Fruit fly (Drosophila melanogaster) Kc167 (cell line): Measurements from ENCODE around the gene CG2701.

ENCODE experiments used
- Myc ChIP-seq: fragments of >200 bp; optimal IDR thresholded peaks from 2 replicates; lab custom pipeline; 2017; ENCODE audit warnings: missing external identifiers
- Sin3A ChIP-seq: fragments of >200 bp; optimal IDR thresholded peaks from 2 replicates; lab custom pipeline; 2018; ENCODE audit warnings: missing external identifiers
- h ChIP-seq: fragments of >200 bp; optimal IDR thresholded peaks from 3 replicates; lab custom pipeline; 2018; ENCODE audit warnings: missing external identifiers
- insv ChIP-seq: fragments of >200 bp; optimal IDR thresholded peaks from 3 replicates; lab custom pipeline; 2018; ENCODE audit warnings: missing external identifiers
- psq ChIP-seq: fragments of >200 bp; optimal IDR thresholded peaks from 2 replicates; lab custom pipeline; 2017; ENCODE audit warnings: missing external identifiers
- ttk ChIP-seq: sonication (Bioruptor generic); optimal IDR thresholded peaks from 2 replicates; lab custom pipeline; 2017; ENCODE audit warnings: missing external identifiers

CG2701 gene

DNA sequence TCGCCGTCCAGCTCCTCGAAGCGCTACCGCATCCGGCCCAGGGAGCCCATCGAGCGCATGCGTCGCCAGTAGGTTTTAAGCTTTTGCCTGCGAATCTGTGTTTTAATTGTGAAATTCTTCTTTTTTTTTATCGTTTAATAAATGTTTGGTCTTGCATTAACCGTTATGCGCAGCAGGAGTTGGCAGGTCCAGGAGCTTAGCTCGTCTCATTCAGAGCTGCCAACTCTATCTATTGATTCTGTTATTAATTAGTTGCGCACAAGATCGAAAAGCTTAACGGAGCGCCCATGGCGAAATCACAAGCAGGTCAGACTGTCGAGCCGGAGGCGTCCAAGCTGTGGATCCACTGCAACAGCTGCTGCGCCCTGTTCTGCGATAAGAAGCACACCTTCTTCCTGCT is 6.3 kb upstream of the CG2701 start, which contains the start of gene vilya:
Gene vilya (plus strand): TSS at position 259 of the 400 bp plus-strand sequence.
- no peak for TF ChIP-seq Myc (lab: Kevin White, UChicago)
- TF ChIP-seq psq (lab: Kevin White, UChicago): no peak

DNA sequence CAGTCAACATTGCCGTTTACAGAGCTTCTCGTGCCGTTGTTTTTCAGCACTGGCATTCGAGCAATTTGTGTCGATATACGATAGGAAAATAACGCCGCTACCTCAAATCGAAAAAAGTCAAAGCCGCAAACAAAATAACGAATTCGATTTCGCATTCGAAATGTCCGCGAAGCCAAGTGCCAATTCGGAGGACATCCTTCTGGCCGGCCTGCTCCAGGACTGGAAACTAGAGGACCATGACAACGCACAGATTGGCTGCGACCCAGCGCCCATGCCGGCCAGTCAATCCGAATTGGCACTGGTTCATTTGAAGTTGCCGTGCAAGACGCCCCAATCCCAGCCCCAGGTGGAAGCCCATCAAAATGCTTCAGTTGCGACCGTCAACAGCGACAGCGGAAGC is 5.4 kb downstream of the CG2701 start:
- no peak for TF ChIP-seq psq (lab: Kevin White, UChicago)
- TF ChIP-seq h (lab: Kevin White, UChicago): no peak
- TF ChIP-seq Myc (lab: Kevin White, UChicago): no peak
- no peak for TF ChIP-seq insv (lab: Kevin White, UChicago)
- no peak for TF ChIP-seq Sin3A (lab: Kevin White, UChicago)
- no peak for TF ChIP-seq ttk (lab: Kevin White, UChicago)

DNA sequence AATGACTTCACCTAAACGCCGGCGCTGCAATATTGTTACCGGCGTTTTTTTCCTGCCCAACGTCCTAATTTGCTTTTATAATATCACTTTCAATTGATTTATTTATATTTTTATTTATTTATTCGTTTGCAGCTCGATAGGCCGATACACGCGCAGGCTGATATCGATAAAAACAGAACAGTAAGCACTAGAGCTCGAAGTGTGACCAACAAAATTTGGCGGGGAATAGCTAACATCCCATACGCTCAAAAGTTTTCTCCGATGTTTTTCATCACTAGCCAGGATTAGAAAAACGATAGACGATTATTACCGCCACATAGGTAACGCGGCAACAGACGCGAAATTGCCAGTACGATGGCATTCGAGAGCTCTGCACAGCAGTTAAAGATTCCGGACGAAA is 6.4 kb downstream of the CG2701 start, which contains the start of the genes CG2685 and CG2694:
Gene CG2685 (minus strand): TSS at position 185 of the 400 bp plus-strand sequence.
Gene CG2694 (plus strand): TSS at position 304 of the 400 bp plus-strand sequence.
- TF ChIP-seq h (lab: Kevin White, UChicago): no peak
- no peak for TF ChIP-seq insv (lab: Kevin White, UChicago)
- TF ChIP-seq ttk (lab: Kevin White, UChicago): no peak
- TF ChIP-seq psq (lab: Kevin White, UChicago): no peak
- TF ChIP-seq Sin3A (lab: Kevin White, UChicago): no peak
- TF ChIP-seq Myc (lab: Kevin White, UChicago): no peak

DNA sequence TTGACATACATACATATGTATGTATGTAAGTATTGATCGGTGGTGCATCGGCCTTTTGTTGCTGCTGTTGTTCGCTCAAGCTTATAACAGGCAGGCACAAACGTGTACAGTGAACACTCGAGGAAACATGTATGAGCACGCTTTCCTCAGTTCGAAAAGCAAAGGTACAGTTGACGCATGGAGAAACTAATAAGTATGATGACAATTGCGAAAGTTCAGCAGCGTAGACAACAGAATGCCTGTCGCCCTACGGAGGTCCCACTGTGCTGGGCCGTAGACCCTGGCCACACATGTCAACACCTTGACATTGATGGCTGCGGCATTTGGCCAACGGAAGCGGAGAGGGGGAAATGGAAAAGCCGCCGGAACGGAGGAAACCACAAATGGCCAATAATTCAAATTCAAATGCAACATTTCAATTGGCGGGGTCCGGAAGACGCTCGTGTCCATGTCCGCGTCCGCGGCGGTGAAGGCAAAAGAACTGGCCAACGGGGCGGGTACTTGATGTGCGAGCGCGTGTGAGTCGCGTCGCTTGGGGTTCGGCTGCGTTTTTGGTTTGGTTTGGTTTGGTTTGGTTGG is 11.9 kb downstream of the CG2701 start, which contains the start of gene CG2681:
Gene CG2681 (plus strand): TSS at position 529 of the 579 bp plus-strand sequence.
- no peak for TF ChIP-seq Sin3A (lab: Kevin White, UChicago)
- no peak for TF ChIP-seq insv (lab: Kevin White, UChicago)
- TF ChIP-seq h (lab: Kevin White, UChicago): no peak
- TF ChIP-seq ttk (lab: Kevin White, UChicago): no peak
- TF ChIP-seq psq (lab: Kevin White, UChicago): no peak
- no peak for TF ChIP-seq Myc (lab: Kevin White, UChicago)

DNA sequence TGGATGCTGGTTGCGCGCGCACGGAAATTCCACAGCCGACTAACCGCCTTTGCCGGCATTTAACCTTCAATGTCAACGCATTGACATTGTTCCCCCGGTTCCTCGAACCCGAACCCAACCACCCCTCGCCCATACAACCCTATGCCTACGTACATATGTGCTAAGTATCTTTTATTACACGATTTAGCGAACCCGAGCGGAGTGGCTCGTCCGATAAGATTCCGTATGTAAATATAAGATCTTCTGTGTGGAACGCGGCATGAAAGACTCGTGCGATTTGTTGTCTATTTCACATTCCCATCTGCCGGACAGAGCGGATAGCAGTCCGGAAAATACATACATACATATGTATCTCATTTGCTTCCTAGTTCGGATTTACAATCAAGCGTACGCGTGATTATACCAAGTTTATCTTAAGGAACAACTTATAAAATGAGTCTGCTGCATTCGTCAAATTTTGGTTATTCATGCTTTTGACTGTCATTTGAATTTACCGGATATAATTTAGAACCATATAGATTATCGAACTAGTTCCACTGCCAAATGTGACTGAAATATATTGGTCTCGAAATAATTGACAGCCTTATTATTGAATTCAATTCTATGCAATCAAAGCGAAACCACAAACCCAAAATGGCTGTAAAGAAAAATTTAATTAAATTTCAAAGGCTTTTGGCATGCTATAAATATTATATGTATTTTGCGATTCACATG is 12.6 kb downstream of the CG2701 start, which contains the start of gene CG2680:
Gene CG2680 (minus strand): TSS at position 51 of the 714 bp plus-strand sequence.
- TF ChIP-seq psq (lab: Kevin White, UChicago) (no peak), insv (lab: Kevin White, UChicago) (no peak), Sin3A (lab: Kevin White, UChicago) (no peak), ttk (lab: Kevin White, UChicago) (no peak), h (lab: Kevin White, UChicago) (no peak), Myc (lab: Kevin White, UChicago) (no peak)

DNA sequence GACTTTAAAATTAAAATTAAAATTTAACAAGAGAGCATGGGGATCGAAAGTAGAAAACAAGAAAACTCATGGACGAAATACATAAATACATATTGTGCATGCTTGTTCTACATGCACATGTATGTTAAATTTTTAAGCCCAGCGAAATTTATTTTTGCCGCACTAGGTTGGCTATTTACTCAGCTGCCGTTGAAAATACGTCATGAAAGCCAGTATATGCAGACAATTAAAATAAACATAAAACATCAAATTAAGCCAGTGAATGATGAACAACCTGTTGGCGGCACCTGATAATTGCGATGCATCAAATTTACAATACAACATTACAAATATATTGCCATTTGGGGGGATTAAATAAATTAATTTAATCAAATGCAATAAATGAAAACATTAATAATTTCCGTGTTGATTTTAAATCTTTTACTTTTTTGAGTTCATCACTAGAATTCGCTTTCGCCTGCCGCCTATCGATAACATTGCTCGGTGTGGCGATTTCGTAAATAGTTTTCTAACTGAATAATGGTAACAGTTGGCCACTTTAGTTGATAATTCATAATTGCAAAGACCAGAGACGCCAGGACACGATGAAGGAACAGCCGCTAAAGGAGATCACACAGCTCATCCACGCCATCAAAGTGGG is 15.9 kb downstream of the CG2701 start, which contains the start of gene eIF2Bbeta:
Gene eIF2Bbeta (plus strand): TSS at position 438 of the 640 bp plus-strand sequence.
- TF ChIP-seq Sin3A (lab: Kevin White, UChicago) (no peak), ttk (lab: Kevin White, UChicago) (no peak), Myc (lab: Kevin White, UChicago) (no peak), insv (lab: Kevin White, UChicago) (no peak), h (lab: Kevin White, UChicago) (no peak), psq (lab: Kevin White, UChicago) (no peak)

DNA sequence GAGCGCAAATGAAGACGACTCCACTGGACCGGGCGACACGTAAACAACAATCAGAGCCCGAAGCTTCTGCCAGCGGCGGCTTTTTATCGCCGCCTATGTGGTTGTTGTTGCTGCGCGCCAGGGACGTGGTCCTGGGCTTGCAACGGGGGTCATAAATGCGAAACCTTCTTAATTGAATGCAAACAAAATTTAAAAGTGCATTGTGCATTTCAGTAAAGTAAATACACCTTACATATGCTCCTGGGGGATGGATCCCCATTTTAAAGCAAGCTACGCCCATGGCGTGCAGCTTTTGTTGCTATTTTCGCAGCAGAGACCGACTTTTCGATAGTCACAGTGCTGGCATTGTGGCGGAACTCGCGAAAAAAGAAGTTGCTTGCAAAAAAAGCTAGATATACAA is 16.4 kb downstream of the CG2701 start, which contains the start of gene Ugalt:
Gene Ugalt (minus strand): TSS at position 160 of the 400 bp plus-strand sequence.
- TF ChIP-seq Sin3A (lab: Kevin White, UChicago): no peak
- no peak for TF ChIP-seq psq (lab: Kevin White, UChicago)
- no peak for TF ChIP-seq h (lab: Kevin White, UChicago)
- no peak for TF ChIP-seq ttk (lab: Kevin White, UChicago)
- no peak for TF ChIP-seq Myc (lab: Kevin White, UChicago)
- TF ChIP-seq insv (lab: Kevin White, UChicago): no peak

DNA sequence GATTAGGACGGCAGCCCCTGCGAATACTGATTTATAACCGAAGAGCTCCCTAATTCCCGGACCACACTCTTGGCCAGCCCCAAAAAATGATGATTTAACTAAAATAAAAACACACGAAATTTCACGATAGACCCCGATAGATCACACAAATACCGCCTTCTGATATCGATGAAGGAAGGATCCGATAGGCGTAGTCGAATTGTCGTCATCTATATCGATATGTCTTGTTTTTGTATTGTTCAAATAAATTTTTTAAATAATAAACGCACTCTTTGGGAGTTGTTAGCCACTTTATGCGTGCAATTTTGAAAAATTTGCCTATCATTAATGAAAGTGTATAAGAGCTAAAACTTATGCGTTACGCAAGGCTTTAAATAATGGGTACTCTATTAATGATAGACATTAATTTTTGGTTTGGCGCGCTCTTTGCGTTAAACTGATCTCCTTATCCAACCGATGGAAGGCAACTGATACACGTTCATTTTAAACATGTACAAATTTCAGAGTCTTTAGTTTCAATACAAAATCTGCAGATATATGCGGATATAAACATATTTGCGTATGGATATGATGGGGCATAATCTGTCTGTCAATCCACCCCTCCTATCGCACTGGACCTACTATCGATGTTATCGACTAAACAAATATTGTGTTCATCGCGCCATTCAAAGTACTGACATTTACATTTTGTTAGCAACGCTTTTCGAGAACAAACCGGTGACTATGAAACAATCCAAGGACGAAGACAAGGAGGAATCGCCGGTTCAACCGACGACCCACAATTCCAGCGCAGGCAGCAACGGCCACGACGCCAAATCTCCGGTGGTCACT is 21.8 kb downstream of the CG2701 start, which contains the start of the genes Spg7 and Lint-O:
Gene Spg7 (minus strand): TSS at position 148 of the 831 bp plus-strand sequence.
Gene Lint-O (plus strand): TSS at position 638 of the 831 bp plus-strand sequence.
- TF ChIP-seq Myc (lab: Kevin White, UChicago) (no peak), psq (lab: Kevin White, UChicago) (no peak), ttk (lab: Kevin White, UChicago) (no peak), h (lab: Kevin White, UChicago) (no peak), Sin3A (lab: Kevin White, UChicago) (no peak)

DNA sequence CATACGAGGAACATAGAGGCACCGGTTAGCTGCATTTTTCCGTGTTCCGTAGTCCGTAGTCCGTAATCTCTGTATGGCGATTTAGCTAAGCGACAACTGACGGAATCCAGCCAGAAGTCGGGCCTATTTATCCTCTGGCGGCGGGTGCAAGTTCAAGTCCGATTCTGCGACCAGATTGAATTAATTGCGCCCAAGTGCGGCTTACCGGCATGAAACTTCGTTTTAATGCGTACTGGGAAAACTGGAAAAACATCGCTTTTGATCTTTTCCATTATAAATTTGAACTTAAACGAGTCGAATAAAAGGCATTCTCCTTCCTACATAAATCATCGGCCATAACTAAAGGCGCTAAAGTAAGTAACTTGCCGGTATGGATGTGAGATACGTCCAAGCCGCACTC is 26.3 kb downstream of the CG2701 start, which contains the start of gene dyw:
Gene dyw (minus strand): TSS at position 101 of the 400 bp plus-strand sequence.
- TF ChIP-seq h (lab: Kevin White, UChicago) (no peak), Myc (lab: Kevin White, UChicago) (no peak), ttk (lab: Kevin White, UChicago) (no peak), insv (lab: Kevin White, UChicago) (no peak), Sin3A (lab: Kevin White, UChicago) (no peak), psq (lab: Kevin White, UChicago) (no peak)

DNA sequence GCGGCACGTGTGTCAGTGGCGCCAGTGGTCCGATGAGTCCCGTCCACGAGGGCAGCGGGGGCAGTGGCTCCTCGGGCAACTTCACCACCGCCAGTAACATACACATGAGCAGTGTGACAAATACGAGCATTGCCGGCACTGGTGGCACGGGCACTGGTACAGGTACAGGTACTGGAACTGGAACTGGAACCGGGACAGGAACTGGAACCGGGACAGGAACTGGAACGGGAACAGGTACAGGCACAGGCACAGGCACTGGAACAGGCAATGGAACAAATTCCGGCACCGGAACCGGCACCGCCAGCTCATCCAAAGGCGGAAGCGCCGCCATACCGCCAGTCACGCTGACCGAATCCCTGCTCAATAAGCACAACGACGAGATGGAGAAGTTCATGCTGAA is 29.8 kb downstream of the CG2701 start:
- no peak for TF ChIP-seq psq (lab: Kevin White, UChicago)
- no peak for TF ChIP-seq Sin3A (lab: Kevin White, UChicago)
- no peak for TF ChIP-seq ttk (lab: Kevin White, UChicago)
- TF ChIP-seq h (lab: Kevin White, UChicago): no peak
- TF ChIP-seq Myc (lab: Kevin White, UChicago): no peak
- TF ChIP-seq insv (lab: Kevin White, UChicago): no peak
